Worm (Caenorhabditis elegans) whole organism, late embryonic: ENCODE data around the gene ctbp-1.
A peak's percentile ranks its signal among the peaks of the same experiment; 100 is the strongest.

Experiments
- K02D7.2 ChIP-seq: sonication (generic microtip); optimal IDR thresholded peaks from 2 replicates; lab custom pipeline; 2017; ENCODE audit warnings: mild to moderate bottlenecking, missing genetic modification characterization, missing compliant biosample characterization
- K09A11.1 ChIP-seq: sonication (generic microtip); optimal IDR thresholded peaks from 2 replicates; lab custom pipeline; 2017; ENCODE audit warnings: antibody characterized with exemption, mild to moderate bottlenecking, missing genetic modification characterization, missing compliant biosample characterization; ENCODE audit not compliant: insufficient read depth
- T23F11.4 ChIP-seq: fragments of 200-800 bp; sonication (Bioruptor generic); optimal IDR thresholded peaks from 2 replicates; lab custom pipeline; 2018; ENCODE audit warnings: mild to moderate bottlenecking, missing genetic modification characterization, missing compliant biosample characterization
- Y22D7AL.16 ChIP-seq: sonication (generic microtip); optimal IDR thresholded peaks from 2 replicates; lab custom pipeline; 2016; ENCODE audit warnings: missing genetic modification characterization, missing compliant biosample characterization
- ceh-14 ChIP-seq: sonication (generic microtip); optimal IDR thresholded peaks from 2 replicates; lab custom pipeline; 2016; ENCODE audit warnings: missing genotype, missing genetic modification characterization, missing compliant biosample characterization
- ceh-18 ChIP-seq: sonication (generic microtip); optimal IDR thresholded peaks from 2 replicates; lab custom pipeline; 2016; ENCODE audit warnings: missing genetic modification characterization, missing compliant biosample characterization
- ceh-2 ChIP-seq: sonication (generic microtip); optimal IDR thresholded peaks from 2 replicates; lab custom pipeline; 2016; ENCODE audit warnings: missing genotype, missing genetic modification characterization, missing compliant biosample characterization
- ceh-30 ChIP-seq: fragments of 150-350 bp; optimal IDR thresholded peaks from 2 replicates; lab custom pipeline; 2014; ENCODE audit warnings: missing biosample characterization, missing genetic modification characterization
- ceh-31 ChIP-seq: sonication (generic microtip); optimal IDR thresholded peaks from 2 replicates; lab custom pipeline; 2016; ENCODE audit warnings: missing genetic modification characterization, missing compliant biosample characterization
- ceh-45 ChIP-seq: fragments of 200-800 bp; sonication (Bioruptor generic); IDR thresholded peaks from 2 replicates; pipeline ENCODE4 v1.3.6; 2022; ENCODE audit warnings: missing genetic modification reagents, missing genetic modification characterization, missing compliant biosample characterization
- ceh-9 ChIP-seq: sonication (generic microtip); optimal IDR thresholded peaks from 2 replicates; lab custom pipeline; 2016; ENCODE audit warnings: mild to moderate bottlenecking, missing genetic modification characterization, inconsistent platforms, missing compliant biosample characterization
- dve-1 ChIP-seq: sonication (generic microtip); optimal IDR thresholded peaks from 2 replicates; lab custom pipeline; 2017; ENCODE audit warnings: antibody characterized with exemption, mild to moderate bottlenecking, missing genetic modification characterization, missing compliant biosample characterization
- ets-4 ChIP-seq: sonication (generic microtip); optimal IDR thresholded peaks from 2 replicates; lab custom pipeline; 2016; ENCODE audit warnings: missing genetic modification characterization, missing compliant biosample characterization
- fax-1 ChIP-seq: sonication (generic microtip); optimal IDR thresholded peaks from 2 replicates; lab custom pipeline; 2016; ENCODE audit warnings: missing genotype, missing genetic modification characterization, missing compliant biosample characterization
- gmeb-2 ChIP-seq: sonication (generic microtip); optimal IDR thresholded peaks from 2 replicates; lab custom pipeline; 2016; ENCODE audit warnings: missing genetic modification characterization, inconsistent platforms, missing compliant biosample characterization
- hlh-13 ChIP-seq: fragments of 200-800 bp; sonication (Bioruptor generic); optimal IDR thresholded peaks from 2 replicates; lab custom pipeline; 2018; ENCODE audit warnings: mild to moderate bottlenecking, missing genetic modification characterization, missing compliant biosample characterization
- hlh-15 ChIP-seq: sonication (generic microtip); optimal IDR thresholded peaks from 2 replicates; lab custom pipeline; 2016; ENCODE audit warnings: missing genetic modification characterization, missing compliant biosample characterization
- lin-11 ChIP-seq: fragments of 200-800 bp; sonication (Bioruptor generic); optimal IDR thresholded peaks from 2 replicates; lab custom pipeline; 2018; ENCODE audit warnings: mild to moderate bottlenecking, missing genetic modification characterization, missing compliant biosample characterization
- odd-2 ChIP-seq: sonication (generic microtip); optimal IDR thresholded peaks from 2 replicates; lab custom pipeline; 2017; ENCODE audit warnings: antibody characterized with exemption, mild to moderate bottlenecking, missing genetic modification characterization, missing compliant biosample characterization
- pag-3 ChIP-seq: sonication (generic microtip); optimal IDR thresholded peaks from 2 replicates; lab custom pipeline; 2016; ENCODE audit warnings: missing compliant biosample characterization, missing genetic modification characterization, borderline replicate concordance
- pat-9 ChIP-seq: fragments of 200-800 bp; sonication (Bioruptor generic); optimal IDR thresholded peaks from 2 replicates; lab custom pipeline; 2018; ENCODE audit warnings: mild to moderate bottlenecking, missing genetic modification characterization, moderate library complexity, missing compliant biosample characterization
- pax-1 ChIP-seq: fragments of 150-350 bp; optimal IDR thresholded peaks from 2 replicates; lab custom pipeline; 2014; ENCODE audit warnings: missing biosample characterization, missing genetic modification characterization
- pha-4 ChIP-seq: fragments of 150-350 bp; optimal IDR thresholded peaks from 2 replicates; lab custom pipeline; 2018; ENCODE audit warnings: missing biosample characterization, missing genetic modification reagents, missing genetic modification characterization
- rnt-1 ChIP-seq: sonication (generic microtip); optimal IDR thresholded peaks from 2 replicates; lab custom pipeline; 2016; ENCODE audit warnings: missing genetic modification characterization, missing compliant biosample characterization
- sdc-2 ChIP-seq: sonication (generic microtip); optimal IDR thresholded peaks from 2 replicates; lab custom pipeline; 2016; ENCODE audit warnings: missing genotype, missing genetic modification characterization, missing compliant biosample characterization
- tbx-2 ChIP-seq: sonication (generic microtip); optimal IDR thresholded peaks from 2 replicates; lab custom pipeline; 2016; ENCODE audit warnings: missing genetic modification characterization, missing compliant biosample characterization
- unc-3 ChIP-seq, 2 experiments: fragments of 200-800 bp in 1 of 2; sonication (Bioruptor generic) in 1 of 2; sonication (generic microtip) in 1 of 2; conservative IDR thresholded peaks in 1 of 2; optimal IDR thresholded peaks in 1 of 2; 2 replicates each; pipeline versions ENCODE4 v1.3.6 to Lab custom; 2016 to 2022; ENCODE audit warnings: missing compliant biosample characterization in 2 of 2, missing genetic modification characterization in 2 of 2, missing genetic modification reagents in 1 of 2
- unc-42 ChIP-seq: sonication (generic microtip); optimal IDR thresholded peaks from 2 replicates; lab custom pipeline; 2016; ENCODE audit warnings: missing genotype, missing genetic modification characterization, missing compliant biosample characterization
- unc-55 ChIP-seq: sonication (generic microtip); optimal IDR thresholded peaks from 2 replicates; lab custom pipeline; 2017; ENCODE audit warnings: missing biosample characterization, missing genetic modification reagents, missing genetic modification characterization

Gene ctbp-1

ce11 chrX:5897038-5897437 lies 34.5 kb downstream of the ctbp-1 start, which contains the start of gene tbc-16:
TSS of gene tbc-16 (plus strand) at chrX:5897338.
- no peak for TF ChIP-seq pha-4
- TF ChIP-seq ceh-30 (tag; lab: Kevin White, UChicago): no peak
- TF ChIP-seq ceh-31 (tag; lab: Kevin White, UChicago): no peak
- no peak for TF ChIP-seq tbx-2 (tag; lab: Kevin White, UChicago)
- TF ChIP-seq hlh-13 (GFP tag; lab: Kevin White, UChicago): no peak
- TF ChIP-seq ets-4 (tag; lab: Kevin White, UChicago): no peak
- TF ChIP-seq odd-2 (tag; lab: Kevin White, UChicago): no peak
- TF ChIP-seq ceh-45 (GFP tag; lab: Robert Waterston, UW): no peak

DNA sequence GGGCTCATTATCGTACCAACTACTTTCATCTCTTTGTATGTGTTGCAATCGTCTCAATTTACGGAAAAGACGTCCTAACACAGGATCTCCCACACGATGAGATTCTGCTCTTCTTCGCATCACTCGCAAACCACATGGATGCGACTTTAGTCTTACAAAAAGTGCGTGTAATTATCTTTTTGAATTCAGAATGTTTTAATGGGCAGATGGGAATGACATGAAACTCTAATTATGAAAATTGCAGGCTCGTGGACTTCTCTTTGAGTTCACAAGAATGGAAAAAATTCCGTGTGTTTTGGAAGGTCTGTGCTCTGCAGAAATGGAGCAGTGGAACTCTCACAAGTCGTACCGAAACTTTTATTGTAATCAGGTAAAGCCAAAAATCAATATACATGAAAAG lies 39.0 kb downstream of the ctbp-1 start:
- TF ChIP-seq sdc-2 (tag; lab: Kevin White, UChicago) (no peak), K02D7.2 (tag; lab: Kevin White, UChicago) (no peak), ets-4 (tag; lab: Kevin White, UChicago) (no peak), T23F11.4 (GFP tag; lab: Kevin White, UChicago) (no peak), dve-1 (tag; lab: Kevin White, UChicago) (no peak), pha-4 (no peak), pag-3 (tag; lab: Kevin White, UChicago) (no peak), ceh-14 (tag; lab: Kevin White, UChicago) (no peak), ceh-18 (tag; lab: Kevin White, UChicago) (no peak), unc-3 (GFP tag; conservative IDR thresholded peaks at IDR 0.05; lab: Robert Waterston, UW) (no peak), unc-3 (tag; optimal IDR thresholded peaks at IDR 0.05; lab: Kevin White, UChicago) (no peak)

DNA sequence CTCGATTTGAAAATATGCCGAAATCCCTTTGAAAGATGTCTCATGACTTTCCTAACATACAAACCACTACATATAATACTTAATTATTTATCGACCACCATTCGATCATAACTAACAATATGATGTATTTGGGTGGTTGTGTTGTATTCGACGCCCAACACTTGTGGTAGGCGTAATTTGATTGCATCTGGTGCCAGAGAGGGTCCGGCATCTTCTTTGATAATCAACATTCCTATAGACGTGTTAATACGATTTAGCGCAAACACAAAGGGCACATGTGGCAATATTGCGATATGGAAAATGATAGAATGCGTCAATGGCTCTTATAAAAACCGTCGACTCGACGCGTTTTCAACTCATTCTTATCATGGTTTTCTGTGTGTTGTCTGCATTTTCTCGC lies 41.4 kb downstream of the ctbp-1 start:
- TF ChIP-seq pat-9 (tag; lab: Kevin White, UChicago) (no peak), unc-42 (peak; percentile 60)

ce11 chrX:5904603-5905081 lies 42.1 kb downstream of the ctbp-1 start, which contains the start of gene nlp-49:
TSS of gene nlp-49 (plus strand) at chrX:5904653.
- TF ChIP-seq lin-11 (tag; lab: Kevin White, UChicago) (no peak), Y22D7AL.16 (tag; lab: Kevin White, UChicago) (no peak), ceh-9 (tag; lab: Kevin White, UChicago) (no peak), gmeb-2 (tag; lab: Kevin White, UChicago) (no peak), hlh-15 (tag; lab: Kevin White, UChicago) (no peak), unc-3 (GFP tag; conservative IDR thresholded peaks at IDR 0.05; lab: Robert Waterston, UW) (no peak), unc-3 (tag; optimal IDR thresholded peaks at IDR 0.05; lab: Kevin White, UChicago) (no peak)

- TF ChIP-seq unc-42 (no peak), ceh-2 (tag; lab: Kevin White, UChicago) (no peak), K09A11.1 (no peak)
These were observed 43.3 kb downstream of the ctbp-1 start for ce11 chrX:5905764-5906163.

DNA sequence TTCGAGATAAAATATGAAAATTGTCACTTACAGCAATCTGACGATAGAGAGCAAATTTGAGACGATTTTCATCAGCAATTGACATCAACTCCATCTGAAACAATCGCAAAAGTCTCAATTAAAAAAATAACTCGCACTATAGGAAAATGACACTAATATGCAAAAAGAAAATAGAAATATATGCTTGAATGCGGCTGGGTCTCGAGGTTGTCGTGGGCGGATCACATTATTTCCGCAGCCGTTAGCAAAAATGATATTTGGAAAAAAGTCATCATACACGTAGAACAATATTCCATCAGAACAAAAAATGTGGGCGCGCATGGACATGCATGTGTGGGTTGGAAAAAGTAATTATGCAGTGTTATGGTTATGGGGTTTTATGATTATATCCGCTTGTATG lies 54.8 kb downstream of the ctbp-1 start, which contains the start of gene Y23B4A.1:
Gene Y23B4A.1, minus strand, starts transcription at position 101 of the 400 bp plus-strand sequence.
- TF ChIP-seq pag-3 (tag; lab: Kevin White, UChicago) (no peak), unc-55 (GFP tag; lab: Kevin White, UChicago) (no peak), ets-4 (tag; lab: Kevin White, UChicago) (no peak), fax-1 (tag; lab: Kevin White, UChicago) (no peak), T23F11.4 (GFP tag; lab: Kevin White, UChicago) (no peak), rnt-1 (tag; lab: Kevin White, UChicago) (no peak), pax-1 (tag; lab: Kevin White, UChicago) (no peak)
